Worm (Caenorhabditis elegans) whole organism, L1 larva: ENCODE data around the gene hrpu-2.

Experiments
- C04F5.9 ChIP-seq: sonication (generic microtip); optimal IDR thresholded peaks from 2 replicates; lab custom pipeline; 2016; ENCODE audit warnings: missing genetic modification characterization, missing compliant biosample characterization
- C16A3.4 ChIP-seq: fragments of 150-350 bp; optimal IDR thresholded peaks from 2 replicates; lab custom pipeline; 2014; ENCODE audit warnings: missing biosample characterization, missing genetic modification characterization
- C34B4.2 ChIP-seq: sonication (generic microtip); optimal IDR thresholded peaks from 2 replicates; lab custom pipeline; 2017; ENCODE audit warnings: mild to moderate bottlenecking, missing genetic modification characterization, missing compliant biosample characterization
- aly-2 ChIP-seq: fragments of 150-350 bp; optimal IDR thresholded peaks from 2 replicates; lab custom pipeline; 2014; ENCODE audit warnings: missing biosample characterization, missing genetic modification characterization
- ama-1 ChIP-seq: fragments of 150-350 bp; optimal IDR thresholded peaks from 2 replicates; lab custom pipeline; 2014
- ceh-82 ChIP-seq, 3 experiments: fragments of 150-350 bp in 1 of 3; sonication (generic microtip) in 2 of 3; optimal IDR thresholded peaks; 2 replicates each; lab custom pipeline; 2014 to 2017; ENCODE audit warnings: missing biosample characterization in 3 of 3, missing genetic modification characterization in 3 of 3
- dpl-1 ChIP-seq, 3 experiments: fragments of 150-350 bp in 2 of 3; sonication (generic microtip) in 1 of 3; optimal IDR thresholded peaks; 2 replicates each; lab custom pipeline; 2014 to 2017; ENCODE audit warnings: missing biosample characterization in 3 of 3, missing genetic modification characterization in 3 of 3, missing genetic modification reagents in 3 of 3
- efl-1 ChIP-seq, 4 experiments: fragments of 150-350 bp; optimal IDR thresholded peaks in 3 of 4; peaks in 1 of 4; 1 replicate in 1 of 4; 2 replicates in 3 of 4; lab custom pipeline; 2014; ENCODE audit warnings: missing biosample characterization in 2 of 4, missing genetic modification characterization in 2 of 4, missing genetic modification reagents in 2 of 4
- elt-2 ChIP-seq: sonication (generic microtip); optimal IDR thresholded peaks from 2 replicates; lab custom pipeline; 2016; ENCODE audit warnings: missing genetic modification characterization, mild to moderate bottlenecking, inconsistent platforms, missing compliant biosample characterization, missing genetic modification reagents
- fos-1 ChIP-seq: fragments of 150-350 bp; optimal IDR thresholded peaks from 2 replicates; lab custom pipeline; 2014; ENCODE audit warnings: missing biosample characterization, missing genetic modification characterization
- hlh-17 ChIP-seq: fragments of 200-800 bp; sonication (Bioruptor generic); optimal IDR thresholded peaks from 2 replicates; lab custom pipeline; 2018; ENCODE audit warnings: missing genetic modification characterization, mild to moderate bottlenecking, missing compliant biosample characterization, moderate library complexity, borderline replicate concordance
- hpl-2 ChIP-seq: fragments of 150-350 bp; optimal IDR thresholded peaks from 2 replicates; lab custom pipeline; 2014; ENCODE audit warnings: missing biosample characterization, missing genetic modification reagents, missing genetic modification characterization
- lin-14 ChIP-seq: fragments of 200-800 bp; sonication (Bioruptor generic); optimal IDR thresholded peaks from 2 replicates; lab custom pipeline; 2018; ENCODE audit warnings: mild to moderate bottlenecking, missing genetic modification characterization, moderate library complexity, missing compliant biosample characterization
- lin-35 ChIP-seq, 2 experiments: fragments of 150-350 bp; optimal IDR thresholded peaks; 2 replicates each; lab custom pipeline; 2014; ENCODE audit warnings: missing biosample characterization in 2 of 2, missing genetic modification characterization in 2 of 2, missing genetic modification reagents in 2 of 2
- lsy-2 ChIP-seq, 2 experiments: fragments of 150-350 bp; optimal IDR thresholded peaks; 2 replicates each; lab custom pipeline; 2014; ENCODE audit warnings: missing biosample characterization in 2 of 2, missing genetic modification characterization in 2 of 2
- mdl-1 ChIP-seq, 2 experiments: fragments of 150-350 bp; optimal IDR thresholded peaks; 2 replicates each; lab custom pipeline; 2014 to 2017; ENCODE audit warnings: missing biosample characterization in 2 of 2, missing genetic modification characterization in 2 of 2, inconsistent platforms in 1 of 2
- mep-1 ChIP-seq: fragments of 150-350 bp; optimal IDR thresholded peaks from 2 replicates; lab custom pipeline; 2014; ENCODE audit warnings: missing biosample characterization, missing genetic modification characterization
- nhr-11 ChIP-seq: fragments of 150-350 bp; optimal IDR thresholded peaks from 2 replicates; lab custom pipeline; 2014; ENCODE audit warnings: missing biosample characterization, missing genetic modification characterization
- nhr-12 ChIP-seq: sonication (generic microtip); optimal IDR thresholded peaks from 2 replicates; lab custom pipeline; 2017; ENCODE audit warnings: missing biosample characterization, missing genetic modification characterization
- nhr-19 ChIP-seq: fragments of 200-800 bp; sonication (Bioruptor generic); conservative IDR thresholded peaks from 2 replicates; pipeline ENCODE4 v1.3.6; 2022; ENCODE audit warnings: missing genetic modification characterization, missing compliant biosample characterization
- nhr-20 ChIP-seq: sonication (generic microtip); optimal IDR thresholded peaks from 2 replicates; lab custom pipeline; 2016; ENCODE audit warnings: mild to moderate bottlenecking, missing genetic modification characterization, missing compliant biosample characterization
- nhr-237 ChIP-seq: fragments of 150-350 bp; optimal IDR thresholded peaks from 2 replicates; lab custom pipeline; 2014; ENCODE audit warnings: missing biosample characterization, missing genetic modification characterization
- nhr-28 ChIP-seq: fragments of 150-350 bp; optimal IDR thresholded peaks from 2 replicates; lab custom pipeline; 2014; ENCODE audit warnings: missing biosample characterization, missing genetic modification characterization
- nhr-71 ChIP-seq: sonication (generic microtip); optimal IDR thresholded peaks from 2 replicates; lab custom pipeline; 2016; ENCODE audit warnings: mild to moderate bottlenecking, missing genetic modification characterization, moderate library complexity, missing compliant biosample characterization
- nhr-77 ChIP-seq: fragments of 150-350 bp; optimal IDR thresholded peaks from 2 replicates; lab custom pipeline; 2014; ENCODE audit warnings: missing biosample characterization, missing genetic modification characterization
- nhr-84 ChIP-seq: sonication (generic microtip); optimal IDR thresholded peaks from 2 replicates; lab custom pipeline; 2017; ENCODE audit warnings: missing biosample characterization, missing genetic modification characterization
- rnt-1 ChIP-seq: sonication (generic microtip); optimal IDR thresholded peaks from 2 replicates; lab custom pipeline; 2016; ENCODE audit warnings: mild to moderate bottlenecking, missing genetic modification characterization, moderate library complexity, missing compliant biosample characterization
- sptf-1 ChIP-seq: fragments of 150-350 bp; optimal IDR thresholded peaks from 2 replicates; lab custom pipeline; 2014; ENCODE audit warnings: missing biosample characterization, missing genetic modification characterization
- sup-37 ChIP-seq: fragments of 200-800 bp; sonication (Bioruptor generic); optimal IDR thresholded peaks from 2 replicates; lab custom pipeline; 2018; ENCODE audit warnings: mild to moderate bottlenecking, missing genetic modification characterization, missing compliant biosample characterization
- swsn-7 ChIP-seq: sonication (generic microtip); optimal IDR thresholded peaks from 2 replicates; lab custom pipeline; 2016; ENCODE audit warnings: missing genetic modification characterization, missing compliant biosample characterization
- tlp-1 ChIP-seq: fragments of 150-350 bp; optimal IDR thresholded peaks from 2 replicates; lab custom pipeline; 2014; ENCODE audit warnings: missing biosample characterization, missing genetic modification characterization
- xbp-1 ChIP-seq: sonication (generic microtip); optimal IDR thresholded peaks from 2 replicates; lab custom pipeline; 2016; ENCODE audit warnings: missing genetic modification characterization, missing compliant biosample characterization

Gene hrpu-2

DNA sequence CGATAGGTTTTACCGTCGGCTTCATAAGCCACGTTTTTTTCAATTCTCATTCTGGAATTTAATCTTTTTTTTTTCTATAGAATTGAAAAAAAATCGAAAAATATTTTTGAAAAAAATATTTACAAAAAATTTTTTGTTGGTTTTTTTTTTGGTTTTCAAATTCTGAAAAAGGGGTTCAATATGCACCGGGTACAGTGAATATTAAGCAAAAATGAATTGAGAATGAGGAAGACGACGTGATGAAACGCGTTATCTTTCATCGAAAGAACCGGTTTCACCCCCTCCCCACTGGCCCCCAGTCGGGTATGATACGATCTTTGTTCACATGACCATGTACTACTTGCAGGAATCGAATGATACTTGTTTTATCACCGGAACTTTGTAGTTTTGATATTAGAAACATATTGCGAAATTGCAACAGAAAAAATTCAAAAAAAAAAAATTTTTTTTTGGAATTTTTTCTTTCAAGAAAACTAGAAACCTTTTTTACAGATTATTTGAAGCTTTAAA, 28.4 kb upstream of the hrpu-2 start, which contains the start of gene C54E4.5 (continued):
- TF ChIP-seq nhr-19 (GFP tag; lab: Robert Waterston, UW) (peak; percentile 45), mdl-1 (tag; optimal IDR thresholded peaks at IDR 0.05; lab: Kevin White, UChicago) (peak in 1 of 2 experiments; percentile 50), ama-1 (lab: Kevin White, UChicago) (no peak), lin-35 (GFP tag; optimal IDR thresholded peaks at IDR 0.05; lab: Kevin White, UChicago) (peak in 1 of 2 experiments; percentile 46), mep-1 (tag; lab: Kevin White, UChicago) (peak; percentile 41)

DNA sequence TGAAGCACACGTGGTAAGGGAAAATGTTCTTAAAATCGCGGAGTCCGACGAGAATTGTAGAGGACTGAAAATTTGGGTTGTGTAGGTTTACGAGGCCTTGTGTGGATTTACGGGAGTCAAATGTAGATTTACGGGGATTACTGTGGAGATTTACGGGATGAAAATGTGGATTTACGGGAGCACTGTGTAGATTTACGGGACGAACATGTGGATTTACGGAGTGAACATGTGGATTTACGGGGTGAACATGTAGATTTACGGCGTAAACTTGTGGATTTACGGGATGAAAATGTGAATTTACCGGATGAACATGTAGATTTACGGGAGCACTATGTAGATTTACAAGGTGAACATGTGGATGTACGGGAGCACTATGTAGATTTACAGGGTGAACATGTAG, 21.5 kb upstream of the hrpu-2 start:
- no peak for TF ChIP-seq nhr-237
- no peak for TF ChIP-seq lin-14 (GFP tag; lab: Kevin White, UChicago)
- TF ChIP-seq C04F5.9 (tag; lab: Kevin White, UChicago) = no peak

DNA sequence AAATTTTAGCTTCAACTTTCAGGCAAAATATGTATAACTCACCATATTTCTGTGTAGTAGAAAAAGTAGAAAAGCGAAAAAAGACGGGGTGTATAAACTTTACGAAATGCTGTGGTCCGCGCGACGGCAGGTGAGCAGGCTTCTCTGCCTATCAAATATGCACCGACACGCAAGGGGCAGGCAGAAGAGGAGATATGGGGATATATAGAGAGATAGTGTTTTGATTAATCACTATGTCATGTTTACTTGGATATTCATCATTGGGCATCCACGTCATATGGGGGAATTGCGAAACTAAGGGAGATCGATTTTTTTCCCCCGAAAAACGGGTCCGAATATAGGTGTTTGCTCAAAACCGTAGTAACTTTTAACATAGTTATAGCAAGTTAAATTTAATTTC, 18.6 kb upstream of the hrpu-2 start, which contains the start of gene gcy-37:
Gene gcy-37 (minus strand): TSS at position 101 of the 400 bp plus-strand sequence.
- no peak for TF ChIP-seq ceh-82 (tag; optimal IDR thresholded peaks at IDR 0.05; lab: Kevin White, UChicago)
- TF ChIP-seq nhr-77 (tag; lab: Kevin White, UChicago) = no peak
- TF ChIP-seq C34B4.2 (tag; lab: Kevin White, UChicago) = no peak
- no peak for TF ChIP-seq nhr-19 (GFP tag; lab: Robert Waterston, UW)
- no peak for TF ChIP-seq tlp-1 (tag; lab: Kevin White, UChicago)

DNA sequence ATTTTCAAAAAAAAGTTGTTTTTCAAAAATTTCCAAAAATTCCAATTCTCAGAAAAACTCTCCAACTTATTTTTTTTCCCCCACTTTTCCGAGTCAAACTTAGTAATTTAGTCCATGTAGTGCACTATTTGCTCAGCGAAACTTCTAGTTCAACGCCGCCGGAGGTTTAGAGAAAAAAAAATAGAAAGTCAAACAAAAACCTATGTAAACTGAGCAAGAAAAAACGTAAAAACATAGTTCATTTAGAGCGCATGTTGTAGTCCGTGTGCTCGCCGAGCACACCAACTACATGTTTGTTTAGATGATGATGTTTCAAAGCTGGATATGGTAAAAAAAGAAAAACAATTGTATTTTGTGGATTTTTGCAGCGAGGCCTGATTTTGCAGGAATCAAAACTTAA, 15.4 kb upstream of the hrpu-2 start:
- TF ChIP-seq nhr-77 (tag; lab: Kevin White, UChicago) (peak; percentile 59), nhr-28 (tag; lab: Kevin White, UChicago) (peak; percentile 50), lsy-2 (tag; optimal IDR thresholded peaks at IDR 0.05; lab: Kevin White, UChicago) (no peak)
- TF ChIP-seq, all 84 proteins: peak for 2

DNA sequence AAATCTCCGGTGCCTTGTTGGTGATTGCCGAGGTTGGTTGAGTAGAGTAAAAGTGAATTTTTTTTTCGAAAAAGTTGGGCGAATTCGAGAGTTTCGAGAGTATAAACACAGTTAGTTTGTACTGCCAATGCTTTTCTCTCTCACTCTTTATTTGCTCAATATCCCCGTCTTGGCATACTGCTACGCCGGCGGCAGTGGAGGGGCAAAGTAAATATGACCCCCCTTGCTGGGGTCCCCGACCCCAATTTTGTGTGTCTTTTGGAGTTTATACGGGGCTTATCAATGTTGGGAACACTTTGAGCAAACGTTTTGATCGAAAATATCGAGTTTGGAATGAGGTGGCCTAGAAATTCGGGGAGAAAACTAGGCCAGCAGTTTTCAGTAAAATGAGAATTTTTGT, 9.2 kb upstream of the hrpu-2 start, which contains the start of gene C54E4.4:
Gene C54E4.4 (minus strand): TSS at position 101 of the 400 bp plus-strand sequence.
- no peak for TF ChIP-seq nhr-12 (tag; lab: Kevin White, UChicago)
- no peak for TF ChIP-seq fos-1 (tag; lab: Kevin White, UChicago)
- TF ChIP-seq sptf-1 (tag; lab: Kevin White, UChicago) = no peak
- no peak for TF ChIP-seq swsn-7 (tag; lab: Kevin White, UChicago)
- TF ChIP-seq nhr-77 (tag; lab: Kevin White, UChicago) = peak; percentile 25
- TF ChIP-seq nhr-84 = no peak
- TF ChIP-seq efl-1 (optimal IDR thresholded peaks at IDR 0.05; lab: Kevin White, UChicago) = no peak
- peak in 1 of 2 experiments; percentile 90 for TF ChIP-seq efl-1 (GFP tag; optimal IDR thresholded peaks at IDR 0.05 in 1 of 2; lab: Kevin White, UChicago)
- no peak for TF ChIP-seq nhr-11 (tag; lab: Kevin White, UChicago)
- no peak for TF ChIP-seq C16A3.4 (tag; lab: Kevin White, UChicago)
- no peak for TF ChIP-seq mdl-1 (tag; optimal IDR thresholded peaks at IDR 0.05; lab: Kevin White, UChicago)
- TF ChIP-seq xbp-1 (tag; lab: Kevin White, UChicago) = no peak
- TF ChIP-seq nhr-71 (tag; lab: Kevin White, UChicago) = no peak
- TF ChIP-seq sup-37 (GFP tag; lab: Kevin White, UChicago) = no peak
- TF ChIP-seq rnt-1 (tag; lab: Kevin White, UChicago) = no peak
- no peak for TF ChIP-seq hpl-2
- no peak for TF ChIP-seq nhr-19 (GFP tag; lab: Robert Waterston, UW)

DNA sequence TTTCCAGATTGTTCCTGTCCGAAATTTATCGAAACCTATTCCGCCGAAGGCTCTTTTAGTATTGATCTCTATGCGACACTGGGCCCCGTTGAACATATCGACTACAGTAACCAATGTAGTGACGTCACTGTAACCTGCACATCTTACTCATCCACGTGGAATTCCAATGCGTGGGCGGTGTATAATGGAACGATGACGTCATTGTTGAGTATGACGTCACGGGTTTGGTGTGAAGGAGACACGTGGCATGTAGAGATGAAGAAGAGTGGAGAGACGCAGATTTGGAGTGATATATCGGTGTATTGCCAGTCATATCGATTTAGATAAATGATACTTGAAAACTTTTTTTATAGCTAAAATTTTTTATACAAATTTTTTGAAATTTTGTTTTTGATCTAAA, 7.4 kb upstream of the hrpu-2 start:
- TF ChIP-seq elt-2 (tag; lab: Kevin White, UChicago) = no peak
- no peak for TF ChIP-seq hlh-17 (GFP tag; lab: Kevin White, UChicago)
- TF ChIP-seq nhr-20 (tag; lab: Kevin White, UChicago) = no peak
- TF ChIP-seq swsn-7 (tag; lab: Kevin White, UChicago) = no peak
- no peak for TF ChIP-seq aly-2
- no peak for TF ChIP-seq dpl-1 (GFP tag; optimal IDR thresholded peaks at IDR 0.05; lab: Kevin White, UChicago)
